Worm (Caenorhabditis elegans) whole organism, midembryonic: ENCODE measurements around the gene C50F4.4.

Source experiments
- T22C8.4 ChIP-seq: fragments of 200-800 bp; sonication (Bioruptor generic); IDR thresholded peaks from 2 replicates; pipeline ENCODE4 v1.3.6; 2022; ENCODE audit warnings: missing genetic modification characterization, missing compliant biosample characterization
- cog-1 ChIP-seq: sonication (generic microtip); optimal IDR thresholded peaks from 2 replicates; lab custom pipeline; 2016; ENCODE audit warnings: missing genetic modification characterization, missing compliant biosample characterization
- flt-1 ChIP-seq: fragments of 200-800 bp; sonication (Bioruptor generic); IDR thresholded peaks from 2 replicates; pipeline ENCODE4 v1.3.6; 2022; ENCODE audit warnings: missing genetic modification characterization, missing compliant biosample characterization
- klf-2 ChIP-seq: fragments of 200-800 bp; sonication (Bioruptor generic); conservative IDR thresholded peaks from 2 replicates; pipeline ENCODE4 v1.3.6; 2022; ENCODE audit warnings: missing genetic modification reagents, missing genetic modification characterization, missing compliant biosample characterization
- med-1 ChIP-seq: sonication (generic microtip); optimal IDR thresholded peaks from 2 replicates; lab custom pipeline; 2017; ENCODE audit warnings: missing genetic modification characterization, mild to moderate bottlenecking, missing compliant biosample characterization, antibody characterized with exemption, missing genetic modification reagents; ENCODE audit not compliant: insufficient read depth
- ref-1 ChIP-seq: fragments of 200-800 bp; sonication (Bioruptor generic); conservative IDR thresholded peaks from 2 replicates; pipeline ENCODE4 v1.3.6; 2022; ENCODE audit warnings: missing genetic modification reagents, missing genetic modification characterization, missing compliant biosample characterization
- tab-1 ChIP-seq: fragments of 200-800 bp; sonication (Bioruptor generic); IDR thresholded peaks from 2 replicates; pipeline ENCODE4 v1.3.6; 2022; ENCODE audit warnings: missing genetic modification characterization, missing compliant biosample characterization
- ztf-23 ChIP-seq: fragments of 200-800 bp; sonication (Bioruptor generic); IDR thresholded peaks from 2 replicates; pipeline ENCODE4 v1.3.6; 2022; ENCODE audit warnings: missing genetic modification reagents, missing genetic modification characterization, missing compliant biosample characterization
- ztf-29 ChIP-seq: fragments of 200-800 bp; sonication (Bioruptor generic); IDR thresholded peaks from 2 replicates; pipeline ENCODE4 v1.3.6; 2022; ENCODE audit warnings: missing genetic modification reagents, missing genetic modification characterization, missing compliant biosample characterization

The C50F4.4 gene

ce11 chrV:9504474-9504960, 32.1 kb upstream of the C50F4.4 start, which contains the start of gene haao-1:
Gene haao-1 (plus strand): TSS chrV:9504910.
- TF ChIP-seq ref-1 (GFP tag; lab: Robert Waterston, UW), result no peak
- TF ChIP-seq tab-1 (GFP tag; lab: Robert Waterston, UW), result no peak
- no peak for TF ChIP-seq flt-1 (GFP tag; lab: Robert Waterston, UW)
- TF ChIP-seq ztf-29 (GFP tag; lab: Robert Waterston, UW), result no peak

- TF ChIP-seq klf-2, result no peak
- TF ChIP-seq flt-1 (GFP tag; lab: Robert Waterston, UW), result no peak
- no peak for TF ChIP-seq ztf-29 (GFP tag; lab: Robert Waterston, UW)
- no peak for TF ChIP-seq tab-1 (GFP tag; lab: Robert Waterston, UW)
- TF ChIP-seq T22C8.4 (GFP tag; lab: Robert Waterston, UW), result no peak
- TF ChIP-seq cog-1, result no peak
These were observed 29.6 kb upstream of the C50F4.4 start for ce11 chrV:9506931-9507330.

- no peak for TF ChIP-seq ref-1 (GFP tag; lab: Robert Waterston, UW)
- no peak for TF ChIP-seq cog-1
- TF ChIP-seq T22C8.4 (GFP tag; lab: Robert Waterston, UW), result no peak
- TF ChIP-seq med-1, result no peak
- no peak for TF ChIP-seq klf-2
- TF ChIP-seq tab-1 (GFP tag; lab: Robert Waterston, UW), result no peak
- no peak for TF ChIP-seq ztf-23 (GFP tag; lab: Robert Waterston, UW)
- no peak for TF ChIP-seq ztf-29 (GFP tag; lab: Robert Waterston, UW)
These were observed 28.8 kb upstream of the C50F4.4 start, which contains the start of gene acs-14 for ce11 chrV:9507742-9508141. Gene acs-14 (plus strand): TSS chrV:9508132.

- TF ChIP-seq med-1, result no peak
- no peak for TF ChIP-seq klf-2
- no peak for TF ChIP-seq tab-1 (GFP tag; lab: Robert Waterston, UW)
- no peak for TF ChIP-seq flt-1 (GFP tag; lab: Robert Waterston, UW)
- no peak for TF ChIP-seq ref-1 (GFP tag; lab: Robert Waterston, UW)
- no peak for TF ChIP-seq T22C8.4 (GFP tag; lab: Robert Waterston, UW)
- TF ChIP-seq ztf-29 (GFP tag; lab: Robert Waterston, UW), result no peak
- TF ChIP-seq ztf-23 (GFP tag; lab: Robert Waterston, UW), result no peak
- no peak for TF ChIP-seq cog-1
These were observed 27.0 kb upstream of the C50F4.4 start for ce11 chrV:9509597-9509996.

ce11 chrV:9513590-9513989, 23.0 kb upstream of the C50F4.4 start, which contains the start of gene eif-2Bdelta:
Gene eif-2Bdelta (plus strand): TSS chrV:9513824.
- no peak for TF ChIP-seq flt-1 (GFP tag; lab: Robert Waterston, UW)
- no peak for TF ChIP-seq med-1
- TF ChIP-seq tab-1 (GFP tag; lab: Robert Waterston, UW), result no peak
- no peak for TF ChIP-seq klf-2
- no peak for TF ChIP-seq ref-1 (GFP tag; lab: Robert Waterston, UW)
- TF ChIP-seq ztf-23 (GFP tag; lab: Robert Waterston, UW), result no peak
- no peak for TF ChIP-seq cog-1

ce11 chrV:9516280-9516679, 20.3 kb upstream of the C50F4.4 start:
- TF ChIP-seq flt-1 (GFP tag; lab: Robert Waterston, UW) (no peak), T22C8.4 (GFP tag; lab: Robert Waterston, UW) (no peak), med-1 (no peak), klf-2 (no peak), ztf-29 (GFP tag; lab: Robert Waterston, UW) (no peak)

ce11 chrV:9518832-9519231, 17.7 kb upstream of the C50F4.4 start, which contains the start of gene C50F4.8:
Gene C50F4.8 (minus strand): TSS chrV:9518859.
- TF ChIP-seq ztf-29 (GFP tag; lab: Robert Waterston, UW) (no peak), tab-1 (GFP tag; lab: Robert Waterston, UW) (no peak)

ce11 chrV:9521697-9522096, 14.9 kb upstream of the C50F4.4 start:
- no peak for TF ChIP-seq ztf-29 (GFP tag; lab: Robert Waterston, UW)
- no peak for TF ChIP-seq med-1
- TF ChIP-seq cog-1, result no peak
- no peak for TF ChIP-seq ref-1 (GFP tag; lab: Robert Waterston, UW)
- TF ChIP-seq klf-2, result no peak
- TF ChIP-seq ztf-23 (GFP tag; lab: Robert Waterston, UW), result no peak
- no peak for TF ChIP-seq T22C8.4 (GFP tag; lab: Robert Waterston, UW)
- no peak for TF ChIP-seq flt-1 (GFP tag; lab: Robert Waterston, UW)
- no peak for TF ChIP-seq tab-1 (GFP tag; lab: Robert Waterston, UW)

- TF ChIP-seq tab-1 (GFP tag; lab: Robert Waterston, UW) (no peak), ztf-29 (GFP tag; lab: Robert Waterston, UW) (no peak), med-1 (no peak), cog-1 (no peak), ztf-23 (GFP tag; lab: Robert Waterston, UW) (no peak), klf-2 (no peak), T22C8.4 (GFP tag; lab: Robert Waterston, UW) (no peak), flt-1 (GFP tag; lab: Robert Waterston, UW) (no peak), ref-1 (GFP tag; lab: Robert Waterston, UW) (no peak)
These were observed 12.5 kb upstream of the C50F4.4 start, which contains the start of gene C50F4.9 for ce11 chrV:9524099-9524498. Gene C50F4.9 (minus strand): TSS chrV:9524199.

- TF ChIP-seq T22C8.4 (GFP tag; lab: Robert Waterston, UW) (no peak), med-1 (no peak), flt-1 (GFP tag; lab: Robert Waterston, UW) (no peak), ztf-29 (GFP tag; lab: Robert Waterston, UW) (no peak), cog-1 (no peak), klf-2 (no peak), tab-1 (GFP tag; lab: Robert Waterston, UW) (no peak)
These were observed 10.1 kb upstream of the C50F4.4 start, which contains the start of gene C50F4.1 for ce11 chrV:9526470-9526869. Gene C50F4.1 (plus strand): TSS chrV:9526793.

ce11 chrV:9527337-9527736, 9.2 kb upstream of the C50F4.4 start:
- no peak for TF ChIP-seq cog-1
- TF ChIP-seq ztf-23 (GFP tag; lab: Robert Waterston, UW), result no peak
- no peak for TF ChIP-seq T22C8.4 (GFP tag; lab: Robert Waterston, UW)
- no peak for TF ChIP-seq ztf-29 (GFP tag; lab: Robert Waterston, UW)
- TF ChIP-seq ref-1 (GFP tag; lab: Robert Waterston, UW), result no peak
- no peak for TF ChIP-seq med-1
- TF ChIP-seq flt-1 (GFP tag; lab: Robert Waterston, UW), result no peak
- TF ChIP-seq klf-2, result no peak
- no peak for TF ChIP-seq tab-1 (GFP tag; lab: Robert Waterston, UW)
